Fruit fly (Drosophila melanogaster) whole organism, embryonic: ENCODE data around the gene wapl.

Experiments
- CG10147 ChIP-seq: fragments of 200-800 bp; sonication (Bioruptor generic); optimal IDR thresholded peaks from 2 replicates; lab custom pipeline; 2019; ENCODE audit warnings: missing biosample characterization, mild to moderate bottlenecking, missing genetic modification characterization, moderate library complexity
- CG11398 ChIP-seq: fragments of 200-800 bp; sonication (Bioruptor generic); optimal IDR thresholded peaks from 2 replicates; lab custom pipeline; 2016; ENCODE audit warnings: missing biosample characterization, missing genetic modification characterization
- CG13296 ChIP-seq: fragments of 200-800 bp; sonication (Bioruptor generic); optimal IDR thresholded peaks from 3 replicates; lab custom pipeline; 2018; ENCODE audit warnings: missing biosample characterization, mild to moderate bottlenecking, missing genetic modification characterization
- CG13624 ChIP-seq: fragments of 200-800 bp; sonication (Bioruptor generic); optimal IDR thresholded peaks from 2 replicates; lab custom pipeline; 2016; ENCODE audit warnings: missing biosample characterization, missing genetic modification characterization
- CG14710 ChIP-seq: fragments of 200-800 bp; sonication (Bioruptor generic); optimal IDR thresholded peaks from 3 replicates; lab custom pipeline; 2019; ENCODE audit warnings: missing biosample characterization, mild to moderate bottlenecking, missing genetic modification characterization, moderate library complexity
- CG17359 ChIP-seq: fragments of 200-800 bp; sonication (Bioruptor generic); optimal IDR thresholded peaks from 3 replicates; lab custom pipeline; 2018; ENCODE audit warnings: missing biosample characterization, mild to moderate bottlenecking, missing genetic modification characterization, moderate library complexity
- CG18011 ChIP-seq: fragments of 200-800 bp; sonication (Bioruptor generic); optimal IDR thresholded peaks from 2 replicates; lab custom pipeline; 2017; ENCODE audit warnings: missing biosample characterization, missing genetic modification characterization, mild to moderate bottlenecking, moderate library complexity, missing genotype
- CG1832 ChIP-seq: fragments of 200-800 bp; sonication (Bioruptor generic); optimal IDR thresholded peaks from 2 replicates; lab custom pipeline; 2017; ENCODE audit warnings: missing biosample characterization, mild to moderate bottlenecking, missing genetic modification characterization, inconsistent platforms
- CG3281 ChIP-seq: fragments of 200-800 bp; sonication (Bioruptor generic); optimal IDR thresholded peaks from 3 replicates; lab custom pipeline; 2017; ENCODE audit warnings: missing biosample characterization, mild to moderate bottlenecking, missing genetic modification characterization
- CG33213 ChIP-seq: fragments of 200-800 bp; sonication (Bioruptor generic); optimal IDR thresholded peaks from 3 replicates; lab custom pipeline; 2016; ENCODE audit warnings: missing biosample characterization, missing genetic modification characterization
- CG34376 ChIP-seq: fragments of 200-800 bp; sonication (Bioruptor generic); optimal IDR thresholded peaks from 2 replicates; lab custom pipeline; 2018; ENCODE audit warnings: missing biosample characterization, mild to moderate bottlenecking, missing genetic modification characterization
- CG9609 ChIP-seq: fragments of 200-800 bp; sonication (Bioruptor generic); optimal IDR thresholded peaks from 3 replicates; lab custom pipeline; 2016; ENCODE audit warnings: missing biosample characterization, missing genetic modification characterization
- CoRest ChIP-seq: fragments of 200-800 bp; sonication (Bioruptor generic); optimal IDR thresholded peaks from 3 replicates; lab custom pipeline; 2018; ENCODE audit warnings: missing biosample characterization, mild to moderate bottlenecking, missing genetic modification characterization, moderate library complexity
- Dbx ChIP-seq: fragments of 200-800 bp; sonication (Bioruptor generic); IDR thresholded peaks from 3 replicates; pipeline ENCODE4 v1.3.6; 2022; ENCODE audit warnings: missing biosample characterization, missing genetic modification characterization
- Fer1 ChIP-seq: fragments of 200-800 bp; sonication (Bioruptor generic); optimal IDR thresholded peaks from 2 replicates; lab custom pipeline; 2017; ENCODE audit warnings: missing biosample characterization, mild to moderate bottlenecking, missing genetic modification characterization
- H15 ChIP-seq: fragments of 200-800 bp; sonication (Bioruptor generic); IDR thresholded peaks from 3 replicates; pipeline ENCODE4 v1.3.6; 2022; ENCODE audit warnings: missing biosample characterization, missing genetic modification characterization
- Hr39 ChIP-seq: fragments of >200 bp; optimal IDR thresholded peaks from 2 replicates; lab custom pipeline; 2017
- Hsf ChIP-seq: fragments of 200-800 bp; sonication (Bioruptor generic); optimal IDR thresholded peaks from 3 replicates; lab custom pipeline; 2016; ENCODE audit warnings: missing biosample characterization, missing genetic modification characterization
- Kr ChIP-seq: fragments of 200-800 bp; sonication (Bioruptor generic); optimal IDR thresholded peaks from 2 replicates; lab custom pipeline; 2017; ENCODE audit warnings: missing biosample characterization, mild to moderate bottlenecking, missing genetic modification characterization
- Lim3 ChIP-seq: fragments of 200-800 bp; sonication (Bioruptor generic); IDR thresholded peaks from 2 replicates; pipeline ENCODE4 v1.3.6; 2022; ENCODE audit warnings: missing biosample characterization, missing genetic modification characterization
- MBD-R2 ChIP-seq: fragments of 200-800 bp; sonication (Bioruptor generic); IDR thresholded peaks from 2 replicates; pipeline ENCODE4 v1.3.6; 2022; ENCODE audit warnings: missing biosample characterization, missing genetic modification characterization
- MESR4 ChIP-seq: fragments of 200-800 bp; sonication (Bioruptor generic); optimal IDR thresholded peaks from 2 replicates; lab custom pipeline; 2018; ENCODE audit warnings: missing biosample characterization, mild to moderate bottlenecking, missing genetic modification characterization, moderate library complexity
- Myb ChIP-seq: fragments of 200-800 bp; sonication (Bioruptor generic); optimal IDR thresholded peaks from 2 replicates; lab custom pipeline; 2016; ENCODE audit warnings: missing biosample characterization, missing genetic modification characterization
- Pdp1 ChIP-seq, 2 experiments: fragments of 200-800 bp; sonication (Bioruptor generic); optimal IDR thresholded peaks; 3 replicates each; lab custom pipeline; 2016; ENCODE audit warnings: missing biosample characterization in 2 of 2, missing genetic modification characterization in 2 of 2, mild to moderate bottlenecking in 1 of 2, moderate library complexity in 1 of 2
- Sox100B ChIP-seq: fragments of 200-800 bp; sonication (Bioruptor generic); optimal IDR thresholded peaks from 3 replicates; lab custom pipeline; 2018; ENCODE audit warnings: missing biosample characterization, mild to moderate bottlenecking, missing genetic modification characterization
- Sry-β ChIP-seq: fragments of 200-800 bp; sonication (Bioruptor generic); optimal IDR thresholded peaks from 2 replicates; lab custom pipeline; 2018; ENCODE audit warnings: missing biosample characterization, mild to moderate bottlenecking, missing genetic modification characterization, moderate library complexity
- Xbp1 ChIP-seq: fragments of 200-800 bp; sonication (Bioruptor generic); optimal IDR thresholded peaks from 3 replicates; lab custom pipeline; 2016; ENCODE audit warnings: missing biosample characterization, mild to moderate bottlenecking, missing genetic modification characterization
- Xrp1 ChIP-seq: fragments of 200-800 bp; sonication (Bioruptor generic); IDR thresholded peaks from 2 replicates; pipeline ENCODE4 v1.3.6; 2022; ENCODE audit warnings: missing biosample characterization, missing genetic modification characterization
- ash1 ChIP-seq: fragments of 200-800 bp; sonication (Bioruptor generic); optimal IDR thresholded peaks from 2 replicates; lab custom pipeline; 2018; ENCODE audit warnings: missing biosample characterization, mild to moderate bottlenecking, missing genetic modification characterization
- cas ChIP-seq: fragments of 200-800 bp; sonication (Bioruptor generic); IDR thresholded peaks from 2 replicates; pipeline ENCODE4 v1.3.6; 2022; ENCODE audit warnings: missing biosample characterization, missing genetic modification characterization
- cg ChIP-seq: fragments of 200-800 bp; sonication (Bioruptor generic); optimal IDR thresholded peaks from 3 replicates; lab custom pipeline; 2019; ENCODE audit warnings: missing biosample characterization, mild to moderate bottlenecking, missing genetic modification characterization, moderate library complexity
- dati ChIP-seq: fragments of 200-800 bp; sonication (Bioruptor generic); IDR thresholded peaks from 2 replicates; pipeline ENCODE4 v1.3.6; 2022; ENCODE audit warnings: missing biosample characterization, missing genetic modification characterization
- disco-r ChIP-seq: fragments of 200-800 bp; sonication (Bioruptor generic); optimal IDR thresholded peaks from 2 replicates; lab custom pipeline; 2016; ENCODE audit warnings: missing biosample characterization, missing genetic modification characterization
- jing ChIP-seq: fragments of 200-800 bp; sonication (Bioruptor generic); optimal IDR thresholded peaks from 2 replicates; lab custom pipeline; 2018; ENCODE audit warnings: missing biosample characterization, mild to moderate bottlenecking, missing genetic modification characterization
- nau ChIP-seq: fragments of 200-800 bp; sonication (Bioruptor generic); optimal IDR thresholded peaks from 3 replicates; lab custom pipeline; 2017; ENCODE audit warnings: missing biosample characterization, mild to moderate bottlenecking, missing genetic modification characterization, missing genetic modification reagents
- nerfin-2 ChIP-seq: fragments of 200-800 bp; sonication (Bioruptor generic); IDR thresholded peaks from 2 replicates; pipeline ENCODE4 v1.3.6; 2022; ENCODE audit warnings: missing biosample characterization, missing genetic modification characterization; ENCODE audit not compliant: partially characterized antibody
- pan ChIP-seq, 4 experiments: fragments of >200 bp in 3 of 4; fragments of 200-800 bp in 1 of 4; sonication (Bioruptor generic) in 1 of 4; optimal IDR thresholded peaks in 3 of 4; IDR thresholded peaks in 1 of 4; 2 replicates each; pipeline versions ENCODE4 v1.3.6 to Lab custom; 2017 to 2022; ENCODE audit warnings: missing biosample characterization in 2 of 4, missing genetic modification characterization in 2 of 4, mixed read lengths in 1 of 4
- row ChIP-seq: fragments of 200-800 bp; sonication (Bioruptor generic); IDR thresholded peaks from 3 replicates; pipeline ENCODE4 v1.3.6; 2022; ENCODE audit warnings: missing biosample characterization, missing genetic modification characterization
- run ChIP-seq: fragments of 200-800 bp; sonication (Bioruptor generic); optimal IDR thresholded peaks from 3 replicates; lab custom pipeline; 2018; ENCODE audit warnings: missing biosample characterization, mild to moderate bottlenecking, missing genetic modification characterization
- schlank ChIP-seq: fragments of 200-800 bp; sonication (Bioruptor generic); optimal IDR thresholded peaks from 2 replicates; lab custom pipeline; 2018; ENCODE audit warnings: missing biosample characterization, mild to moderate bottlenecking, missing genetic modification characterization
- slou ChIP-seq: fragments of 200-800 bp; sonication (Bioruptor generic); optimal IDR thresholded peaks from 3 replicates; lab custom pipeline; 2016; ENCODE audit warnings: missing biosample characterization, missing genetic modification characterization
- so ChIP-seq: fragments of 200-800 bp; sonication (Bioruptor generic); IDR thresholded peaks from 3 replicates; pipeline ENCODE4 v1.3.6; 2022; ENCODE audit warnings: missing biosample characterization, missing genetic modification characterization
- tll ChIP-seq, 2 experiments: fragments of 200-800 bp in 1 of 2; fragments of >200 bp in 1 of 2; sonication (Bioruptor generic) in 1 of 2; optimal IDR thresholded peaks; 2 replicates each; lab custom pipeline; 2017 to 2019; ENCODE audit warnings: missing biosample characterization in 2 of 2, missing genetic modification characterization in 2 of 2, mild to moderate bottlenecking in 1 of 2, moderate library complexity in 1 of 2
- toy ChIP-seq: fragments of 200-800 bp; sonication (Bioruptor generic); IDR thresholded peaks from 2 replicates; pipeline ENCODE4 v1.3.6; 2022; ENCODE audit warnings: missing biosample characterization, missing genetic modification characterization
- trh ChIP-seq: fragments of 200-800 bp; sonication (Bioruptor generic); optimal IDR thresholded peaks from 2 replicates; lab custom pipeline; 2016; ENCODE audit warnings: missing biosample characterization, missing genetic modification characterization
- unc-4 ChIP-seq: fragments of 200-800 bp; sonication (Bioruptor generic); IDR thresholded peaks from 2 replicates; pipeline ENCODE4 v1.3.6; 2022; ENCODE audit warnings: missing biosample characterization, missing genetic modification characterization; ENCODE audit not compliant: partially characterized antibody
- wdn ChIP-seq: fragments of 200-800 bp; sonication (Bioruptor generic); IDR thresholded peaks from 2 replicates; pipeline ENCODE4 v1.3.6; 2022; ENCODE audit warnings: missing biosample characterization, missing genetic modification characterization
- zen ChIP-seq: fragments of 200-800 bp; sonication (Bioruptor generic); optimal IDR thresholded peaks from 3 replicates; lab custom pipeline; 2018; ENCODE audit warnings: missing biosample characterization, mild to moderate bottlenecking, missing genetic modification characterization, moderate library complexity

Gene wapl

DNA sequence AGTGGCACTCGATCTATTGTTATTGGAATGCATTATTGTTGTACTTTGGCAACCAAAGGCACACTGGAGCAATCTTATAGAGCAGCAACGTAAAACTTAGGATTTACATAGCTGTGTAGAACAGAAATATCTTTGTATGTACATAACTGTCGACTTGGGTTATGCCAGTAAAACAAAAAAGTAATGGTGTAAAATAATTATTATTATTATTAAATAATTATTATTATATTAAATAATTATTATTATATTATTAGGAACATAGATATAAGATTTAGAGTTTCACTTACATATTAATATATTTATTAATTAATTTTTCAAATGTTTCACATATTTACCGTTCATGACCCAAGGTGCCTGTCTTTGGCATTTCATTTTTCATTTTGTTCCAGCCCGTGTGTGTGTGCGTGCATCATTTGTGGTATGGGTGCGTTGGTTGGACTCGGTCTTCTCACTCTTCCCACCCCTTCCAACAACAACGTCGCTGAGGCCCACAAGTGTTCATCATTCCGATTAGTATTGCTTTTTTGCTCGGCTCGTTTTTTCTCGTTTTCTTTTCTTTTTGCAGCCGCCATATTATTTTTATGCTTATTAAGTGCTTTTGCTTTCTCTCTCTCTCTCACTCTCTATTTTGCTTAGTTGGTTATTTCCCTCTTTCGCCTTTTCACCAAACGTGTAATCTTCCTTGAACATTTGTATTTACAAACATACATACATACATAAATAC, 34.7 kb downstream of the wapl start (continued):
- peak; percentile 88 for TF ChIP-seq CG9609
- TF ChIP-seq CG10147 (GFP tag; lab: Kevin White, UChicago) = peak; percentile 98
- peak; percentile 95 for TF ChIP-seq run
- peak; percentile 99 for TF ChIP-seq CG3281 (GFP tag; lab: Kevin White, UChicago)
- TF ChIP-seq MBD-R2 (GFP tag; lab: Robert Waterston, UW) = peak; percentile 68
- peak; percentile 69 for TF ChIP-seq nau (GFP tag; lab: Kevin White, UChicago)
- TF ChIP-seq schlank = peak; percentile 89
- TF ChIP-seq CoRest (tag; lab: Kevin White, UChicago) = peak; percentile 99
- peak; percentile 48 for TF ChIP-seq Myb (GFP tag; lab: Kevin White, UChicago)
- TF ChIP-seq zen (tag; lab: Kevin White, UChicago) = peak; percentile 97
- peak; percentile 98 for TF ChIP-seq CG14710 (tag; lab: Kevin White, UChicago)
- TF ChIP-seq cg = peak; percentile 77
- no peak for TF ChIP-seq ash1 (GFP tag; lab: Kevin White, UChicago)
- TF ChIP-seq jing (GFP tag; lab: Kevin White, UChicago) = peak; percentile 87
- TF ChIP-seq CG11398 (GFP tag; lab: Kevin White, UChicago) = peak; percentile 6
- peak; percentile 80 for TF ChIP-seq Hsf (GFP tag; lab: Kevin White, UChicago)
- TF ChIP-seq MESR4 (GFP tag; lab: Kevin White, UChicago) = no peak
- peak; percentile 86 for TF ChIP-seq trh (GFP tag; lab: Kevin White, UChicago)
- TF ChIP-seq Lim3 (GFP tag; lab: Robert Waterston, UW) = peak; percentile 81
- TF ChIP-seq cas (GFP tag; lab: Robert Waterston, UW) = 0 out of 2 replicates have a peak, but pooled peaks have one; percentile 25
- TF ChIP-seq dati (GFP tag; lab: Robert Waterston, UW) = peak; percentile 60
- TF ChIP-seq row (GFP tag; lab: Robert Waterston, UW) = peak; percentile 95
- TF ChIP-seq Pdp1 (GFP tag; optimal IDR thresholded peaks at IDR 0.05; lab: Kevin White, UChicago) = peak; percentile 67 to 88
- TF ChIP-seq H15 (GFP tag; lab: Robert Waterston, UW) = peak; percentile 90
- peak; percentile 45 for TF ChIP-seq disco-r (GFP tag; lab: Kevin White, UChicago)
- TF ChIP-seq Xrp1 (GFP tag; lab: Robert Waterston, UW) = peak; percentile 95
- TF ChIP-seq CG18011 (GFP tag; lab: Kevin White, UChicago) = peak; percentile 74
- peak; percentile 96 for TF ChIP-seq CG17359 (tag; lab: Kevin White, UChicago)
- peak; percentile 59 for TF ChIP-seq CG33213 (GFP tag; lab: Kevin White, UChicago)
- TF ChIP-seq nerfin-2 (GFP tag; lab: Robert Waterston, UW) = no peak
- TF ChIP-seq slou (GFP tag; lab: Kevin White, UChicago) = peak; percentile 90
- TF ChIP-seq CG1832 (GFP tag; lab: Kevin White, UChicago) = peak; percentile 21
- TF ChIP-seq pan (optimal IDR thresholded peaks at IDR 0.05; lab: Kevin White, UChicago) = no peak
- TF ChIP-seq pan (GFP tag; optimal IDR thresholded peaks at IDR 0.05 in 1 of 2, IDR thresholded peaks at IDR 0.05 in 1 of 2) = peak in 1 of 2 experiments; percentile 90
- TF ChIP-seq Fer1 (GFP tag; lab: Kevin White, UChicago) = peak; percentile 97
- TF ChIP-seq wdn (GFP tag; lab: Robert Waterston, UW) = peak; percentile 83
- peak; percentile 98 for TF ChIP-seq CG13296 (GFP tag; lab: Kevin White, UChicago)
- no peak for TF ChIP-seq Hr39 (lab: Kevin White, UChicago)
- TF ChIP-seq Sry-β (GFP tag; lab: Kevin White, UChicago) = peak; percentile 73
- TF ChIP-seq so (GFP tag; lab: Robert Waterston, UW) = peak; percentile 91; the same call in 2 of the 3 replicates
- TF ChIP-seq Xbp1 (GFP tag; lab: Kevin White, UChicago) = peak; percentile 93
- TF ChIP-seq toy (GFP tag; lab: Robert Waterston, UW) = peak; percentile 75
- peak; percentile 100 for TF ChIP-seq Sox100B (GFP tag; lab: Kevin White, UChicago)
- no peak for TF ChIP-seq CG34376 (GFP tag; lab: Kevin White, UChicago)
- TF ChIP-seq tll (GFP tag; optimal IDR thresholded peaks at IDR 0.05; lab: Kevin White, UChicago) = peak in 1 of 2 experiments; percentile 22
- TF ChIP-seq CG13624 (GFP tag; lab: Kevin White, UChicago) = peak; percentile 54
- peak; percentile 90 for TF ChIP-seq Kr (GFP tag; lab: Kevin White, UChicago)
- peak; percentile 86 for TF ChIP-seq Dbx (GFP tag; lab: Robert Waterston, UW)
- TF ChIP-seq unc-4 (GFP tag; lab: Robert Waterston, UW) = no peak
